Worm (Caenorhabditis elegans): ENCODE results near the gene frpr-17.
A peak's percentile ranks its signal among the peaks of the same experiment; 100 is the strongest.

frpr-17 gene

DNA sequence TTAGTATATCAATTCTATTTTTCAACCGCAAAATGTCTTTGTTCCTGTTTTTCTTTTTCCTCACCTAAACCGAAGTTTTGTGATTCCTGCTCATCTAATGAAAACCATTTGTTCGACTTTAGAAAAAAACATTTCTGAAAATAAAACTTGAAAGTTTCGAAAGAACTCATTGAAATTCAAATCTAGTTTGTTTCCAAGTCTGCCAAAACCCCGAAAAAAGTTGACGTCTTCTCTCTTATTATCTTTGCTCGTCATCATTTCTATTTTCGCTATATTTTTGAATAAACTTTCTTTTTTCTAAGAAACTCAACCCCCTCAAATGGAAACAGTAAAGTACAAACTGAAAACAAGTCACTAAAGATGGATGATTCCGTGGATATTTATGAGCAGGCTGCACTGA lies at the start of gene frpr-17:
Gene frpr-17 (plus strand): TSS at position 301 of the 400 bp plus-strand sequence.
- no peak for TF ChIP-seq unc-39 (tag; optimal IDR thresholded peaks at IDR 0.05)
- TF ChIP-seq ceh-83 (GFP tag; optimal IDR thresholded peaks at IDR 0.05): no peak
- TF ChIP-seq nhr-28 (tag; optimal IDR thresholded peaks at IDR 0.05): no peak
- TF ChIP-seq M03D4.4 (tag; optimal IDR thresholded peaks at IDR 0.05): no peak
- TF ChIP-seq nhr-76 (tag; optimal IDR thresholded peaks at IDR 0.05): no peak
- TF ChIP-seq elt-1 (tag; optimal IDR thresholded peaks at IDR 0.05; ENCODE audit: borderline replicate concordance, insufficient read depth): no peak
- no peak for TF ChIP-seq cnd-1 (tag; optimal IDR thresholded peaks at IDR 0.05)
- no peak for TF ChIP-seq lin-32 (GFP tag; optimal IDR thresholded peaks at IDR 0.05)
- TF ChIP-seq lsy-2 (tag; optimal IDR thresholded peaks at IDR 0.05): no peak
- TF ChIP-seq nhr-237 (tag; optimal IDR thresholded peaks at IDR 0.05): no peak
- no peak for TF ChIP-seq nhr-12 (tag; optimal IDR thresholded peaks at IDR 0.05)
- TF ChIP-seq elt-3 (tag; optimal IDR thresholded peaks at IDR 0.05): no peak
- TF ChIP-seq ham-2 (GFP tag; optimal IDR thresholded peaks at IDR 0.05): no peak
- TF ChIP-seq mls-2 (tag; optimal IDR thresholded peaks at IDR 0.05): no peak
- TF ChIP-seq zip-8 (tag; optimal IDR thresholded peaks at IDR 0.05): no peak
- TF ChIP-seq ztf-11 (tag; optimal IDR thresholded peaks at IDR 0.05): no peak
- no peak for TF ChIP-seq snpc-4 (tag; optimal IDR thresholded peaks at IDR 0.05)

DNA sequence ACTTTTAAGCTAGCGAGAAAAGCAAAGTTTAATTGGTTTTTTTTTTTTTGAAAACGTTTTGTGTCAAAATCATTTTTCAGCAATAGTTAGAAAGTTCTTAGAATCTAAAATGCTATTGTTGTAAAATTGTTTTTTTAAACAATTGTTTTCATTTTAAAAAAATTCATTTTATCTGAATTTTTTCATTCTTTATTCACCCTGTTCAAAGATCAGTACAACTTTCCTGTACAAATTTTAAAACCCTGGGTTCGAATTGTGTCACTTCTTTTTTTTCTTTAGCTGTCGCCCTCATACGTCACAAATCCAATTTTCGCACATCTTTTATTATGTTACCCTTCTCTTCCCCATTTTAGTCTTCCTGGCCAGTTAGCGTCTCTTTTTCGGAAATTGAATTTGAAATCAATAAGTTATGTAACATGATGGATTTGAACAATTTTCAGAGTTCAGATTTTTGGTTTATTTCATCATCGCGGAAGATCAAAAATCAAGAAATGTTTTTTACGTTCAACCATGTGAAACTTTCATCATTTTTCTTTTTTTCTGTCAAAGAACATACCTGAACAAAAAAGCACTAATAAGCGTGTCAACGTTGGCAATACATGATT lies 49.1 kb upstream of the frpr-17 start:
- TF ChIP-seq mab-5 (tag; optimal IDR thresholded peaks at IDR 0.05) (no peak), ces-1 (GFP tag; optimal IDR thresholded peaks at IDR 0.05) (peak; percentile 99), ztf-11 (tag; optimal IDR thresholded peaks at IDR 0.05) (no peak), cnd-1 (tag; optimal IDR thresholded peaks at IDR 0.05) (no peak), ceh-83 (GFP tag; optimal IDR thresholded peaks at IDR 0.05) (no peak)

DNA sequence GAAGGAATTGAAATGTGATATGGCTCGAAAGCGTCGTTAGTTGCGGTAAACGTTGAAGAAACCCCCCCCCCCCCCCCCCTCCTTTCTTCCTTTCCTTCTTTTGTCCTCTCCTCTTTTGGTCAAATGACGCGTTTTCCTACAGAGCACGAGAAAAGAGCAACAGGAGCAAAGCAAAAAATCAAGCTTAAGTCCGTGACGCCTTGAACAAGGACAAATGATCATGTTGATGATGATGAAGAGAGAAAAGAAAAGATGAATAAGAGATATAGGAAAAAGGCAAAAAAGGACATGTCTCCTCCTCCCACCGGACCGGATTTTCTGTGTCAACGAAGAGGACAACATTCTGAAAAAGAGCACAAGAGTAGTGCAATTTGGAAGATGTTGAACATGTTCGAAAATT lies 46.3 kb upstream of the frpr-17 start:
- no peak for TF ChIP-seq elt-3 (tag; optimal IDR thresholded peaks at IDR 0.05)
- TF ChIP-seq ham-2 (GFP tag; optimal IDR thresholded peaks at IDR 0.05): no peak
- TF ChIP-seq cnd-1 (tag; optimal IDR thresholded peaks at IDR 0.05): no peak
- no peak for TF ChIP-seq mep-1 (tag; optimal IDR thresholded peaks at IDR 0.05)
- no peak for TF ChIP-seq mab-5 (tag; optimal IDR thresholded peaks at IDR 0.05)
- no peak for TF ChIP-seq nhr-12 (tag; optimal IDR thresholded peaks at IDR 0.05)
- no peak for TF ChIP-seq mls-2 (tag; optimal IDR thresholded peaks at IDR 0.05)

DNA sequence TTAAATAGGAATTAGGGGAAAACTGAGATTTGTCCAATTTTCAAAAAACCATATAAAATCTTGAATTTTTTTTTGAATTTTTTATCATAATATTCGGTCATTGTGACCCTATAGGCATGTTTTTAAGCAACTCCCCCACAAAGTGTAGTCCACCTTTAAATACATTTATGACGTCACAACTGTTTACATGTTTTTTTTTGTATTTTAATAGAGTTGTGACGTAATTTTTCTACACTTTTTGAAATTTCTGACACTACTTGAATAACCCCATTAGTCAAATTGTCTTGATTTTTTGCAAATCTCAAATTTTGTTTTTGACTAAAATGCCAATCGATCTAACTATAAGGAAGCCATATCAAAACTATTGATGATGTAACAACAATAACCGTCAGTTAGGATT lies 39.8 kb upstream of the frpr-17 start:
- TF ChIP-seq sptf-1 (tag; optimal IDR thresholded peaks at IDR 0.05) (no peak), ceh-43 (GFP tag; optimal IDR thresholded peaks at IDR 0.05) (no peak), zip-8 (tag; optimal IDR thresholded peaks at IDR 0.05) (peak; percentile 95)

DNA sequence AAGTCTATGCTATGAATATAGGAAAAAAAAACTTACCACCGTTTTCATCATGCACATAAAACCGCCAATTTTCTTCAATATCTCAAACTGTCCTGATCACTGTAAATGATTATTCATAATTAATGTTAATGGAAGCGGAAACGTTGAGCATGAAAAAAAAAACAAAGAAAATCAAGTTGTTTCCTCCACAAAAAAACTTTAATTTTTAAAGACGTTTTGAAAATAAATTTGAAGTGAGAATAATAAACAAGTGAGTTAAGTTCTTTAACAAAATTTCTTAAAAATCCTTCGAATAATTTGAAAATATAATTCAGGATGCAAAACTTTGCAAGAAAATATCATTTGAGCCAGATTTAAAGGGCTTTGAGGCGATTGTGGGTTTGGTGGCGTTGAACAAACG lies 35.6 kb upstream of the frpr-17 start, which contains the start of gene irk-3:
Gene irk-3 (minus strand): TSS at position 101 of the 400 bp plus-strand sequence.
- TF ChIP-seq hlh-1 (tag; optimal IDR thresholded peaks at IDR 0.05): no peak

DNA sequence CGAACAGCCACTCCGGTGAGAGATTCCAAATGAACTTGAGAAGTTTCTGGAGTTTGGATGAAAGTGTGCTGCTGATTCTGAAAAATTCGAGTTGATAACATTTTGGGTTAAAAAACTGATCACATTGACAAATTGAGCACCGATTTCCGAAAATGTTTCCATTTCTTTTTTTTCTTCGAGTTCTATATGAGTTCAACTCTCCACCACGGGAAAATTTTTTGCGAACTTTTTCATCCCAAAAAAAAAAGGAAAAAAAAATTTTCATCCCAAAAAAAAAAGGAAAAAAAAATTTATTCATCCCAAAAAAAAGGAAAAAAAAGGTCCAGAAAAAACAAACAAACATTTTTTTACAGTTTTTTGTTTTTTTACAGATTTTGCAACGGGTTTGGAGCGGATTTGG lies 28.7 kb upstream of the frpr-17 start, which contains the start of gene Y60A9A.1:
Gene Y60A9A.1 (minus strand): TSS at position 101 of the 400 bp plus-strand sequence.
- no peak for TF ChIP-seq unc-62 (GFP tag; optimal IDR thresholded peaks at IDR 0.05)
- no peak for TF ChIP-seq ces-1 (GFP tag; optimal IDR thresholded peaks at IDR 0.05)
- TF ChIP-seq lin-13 (tag; optimal IDR thresholded peaks at IDR 0.05): no peak
- no peak for TF ChIP-seq snpc-4 (tag; optimal IDR thresholded peaks at IDR 0.05)
- TF ChIP-seq flh-1 (GFP tag; optimal IDR thresholded peaks at IDR 0.05): no peak

DNA sequence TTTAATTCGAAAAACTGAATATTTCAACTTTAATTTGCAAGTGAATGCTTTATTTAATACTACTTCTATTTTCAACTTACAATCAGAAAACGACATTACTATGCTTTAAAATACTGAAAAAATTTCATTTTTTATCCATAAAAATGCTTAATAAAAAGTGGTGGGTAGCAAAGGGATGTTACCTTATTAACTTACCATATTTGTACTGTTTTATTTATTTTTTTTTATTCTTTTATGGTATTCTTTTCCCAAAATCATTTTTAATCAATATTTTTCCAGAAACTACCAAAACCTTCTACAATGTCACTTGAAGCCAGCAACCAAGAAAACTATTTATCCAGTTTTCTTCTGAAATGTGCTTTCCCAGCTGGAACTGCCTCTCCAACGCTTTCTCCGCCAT lies 23.0 kb upstream of the frpr-17 start, which contains the start of gene Y60A9.3:
Gene Y60A9.3 (plus strand): TSS at position 301 of the 400 bp plus-strand sequence.
- no peak for TF ChIP-seq nhr-76 (tag; optimal IDR thresholded peaks at IDR 0.05)
- TF ChIP-seq nhr-12 (tag; optimal IDR thresholded peaks at IDR 0.05): no peak
- TF ChIP-seq nhr-237 (tag; optimal IDR thresholded peaks at IDR 0.05): no peak
- no peak for TF ChIP-seq elt-1 (tag; optimal IDR thresholded peaks at IDR 0.05; ENCODE audit: borderline replicate concordance, insufficient read depth)
- TF ChIP-seq ztf-11 (tag; optimal IDR thresholded peaks at IDR 0.05): no peak
- no peak for TF ChIP-seq lin-32 (GFP tag; optimal IDR thresholded peaks at IDR 0.05)
- TF ChIP-seq drap-1 (GFP tag; optimal IDR thresholded peaks at IDR 0.05): no peak
- TF ChIP-seq nhr-2 (tag; optimal IDR thresholded peaks at IDR 0.05): no peak
- no peak for TF ChIP-seq blmp-1 (tag; optimal IDR thresholded peaks at IDR 0.05)
- TF ChIP-seq mab-5 (tag; optimal IDR thresholded peaks at IDR 0.05): no peak
- no peak for TF ChIP-seq lsy-2 (tag; optimal IDR thresholded peaks at IDR 0.05)
- no peak for TF ChIP-seq sptf-1 (tag; optimal IDR thresholded peaks at IDR 0.05)
- TF ChIP-seq sem-2 (GFP tag; optimal IDR thresholded peaks at IDR 0.05): no peak
- no peak for TF ChIP-seq snpc-4 (tag; optimal IDR thresholded peaks at IDR 0.05)
- no peak for TF ChIP-seq unc-120 (tag; optimal IDR thresholded peaks at IDR 0.05; ENCODE audit: poor library complexity, severe bottlenecking)
- no peak for TF ChIP-seq pha-4 (tag; optimal IDR thresholded peaks at IDR 0.05)
- TF ChIP-seq tbx-8 (GFP tag; optimal IDR thresholded peaks at IDR 0.05): no peak
- TF ChIP-seq hlh-1 (tag; optimal IDR thresholded peaks at IDR 0.05): no peak
- TF ChIP-seq flh-1 (GFP tag; optimal IDR thresholded peaks at IDR 0.05): no peak
- TF ChIP-seq ceh-83 (GFP tag; optimal IDR thresholded peaks at IDR 0.05): no peak
